Fruit fly (Drosophila melanogaster): ENCODE measurements around the gene Sbat.

dm6 chr2L:2878188-2878587, at the start of gene Sbat, which contains the start of gene Prx6a:
- TF ChIP-seq lz (GFP tag; optimal IDR thresholded peaks at IDR 0.05) (peak; percentile 77), CG16779 (tag; optimal IDR thresholded peaks at IDR 0.05) (no peak), salr (GFP tag; optimal IDR thresholded peaks at IDR 0.05) (peak in 1 of 2 experiments; percentile 42)
